Fruit fly (Drosophila melanogaster) whole organism, embryonic: ENCODE data around the gene CG42710.
A peak's percentile ranks its signal among the peaks of the same experiment; 100 is the strongest.

Experiments used
- Adf1 ChIP-seq: fragments of 200-800 bp; sonication (Bioruptor generic); IDR thresholded peaks from 2 replicates; pipeline ENCODE4 v1.3.6; 2022; ENCODE audit warnings: missing biosample characterization, missing genetic modification characterization
- Awh ChIP-seq: fragments of 200-800 bp; sonication (Bioruptor generic); IDR thresholded peaks from 2 replicates; pipeline ENCODE4, ENCODE4 v1.3.6; 2022; ENCODE audit warnings: missing biosample characterization, missing genetic modification characterization
- CG10462 ChIP-seq: fragments of 200-800 bp; sonication (Bioruptor generic); optimal IDR thresholded peaks from 2 replicates; lab custom pipeline; 2016; ENCODE audit warnings: missing biosample characterization, missing genetic modification characterization
- CG11085 ChIP-seq: fragments of 200-800 bp; sonication (Bioruptor generic); IDR thresholded peaks from 2 replicates; pipeline ENCODE4 v1.3.6; 2022; ENCODE audit warnings: missing biosample characterization, missing genetic modification characterization
- CG12071 ChIP-seq: fragments of 200-800 bp; sonication (Bioruptor generic); optimal IDR thresholded peaks from 3 replicates; lab custom pipeline; 2018; ENCODE audit warnings: missing biosample characterization, mild to moderate bottlenecking, missing genetic modification characterization
- CG12104 ChIP-seq: fragments of 200-800 bp; sonication (Bioruptor generic); optimal IDR thresholded peaks from 3 replicates; lab custom pipeline; 2016; ENCODE audit warnings: missing biosample characterization, missing genetic modification characterization
- CG12659 ChIP-seq: fragments of 200-800 bp; sonication (Bioruptor generic); optimal IDR thresholded peaks from 3 replicates; lab custom pipeline; 2017; ENCODE audit warnings: mild to moderate bottlenecking, missing biosample characterization, missing genetic modification reagents, missing genetic modification characterization
- CG13624 ChIP-seq: fragments of 200-800 bp; sonication (Bioruptor generic); optimal IDR thresholded peaks from 2 replicates; lab custom pipeline; 2016; ENCODE audit warnings: missing biosample characterization, missing genetic modification characterization
- CG14860 ChIP-seq: fragments of 200-800 bp; sonication (Bioruptor generic); IDR thresholded peaks from 3 replicates; pipeline ENCODE4 v1.3.6; 2022; ENCODE audit warnings: missing biosample characterization, missing genetic modification characterization; ENCODE audit not compliant: partially characterized antibody
- CG1529 ChIP-seq: fragments of 200-800 bp; sonication (Bioruptor generic); optimal IDR thresholded peaks from 3 replicates; lab custom pipeline; 2018; ENCODE audit warnings: missing biosample characterization, missing genetic modification characterization
- CG1602 ChIP-seq: fragments of 200-800 bp; sonication (Bioruptor generic); optimal IDR thresholded peaks from 3 replicates; lab custom pipeline; 2016; ENCODE audit warnings: missing biosample characterization, missing genetic modification characterization
- CG2129 ChIP-seq: fragments of 200-800 bp; sonication (Bioruptor generic); IDR thresholded peaks from 2 replicates; pipeline ENCODE4 v1.3.6; 2022; ENCODE audit warnings: missing biosample characterization, missing genetic modification characterization; ENCODE audit not compliant: partially characterized antibody
- CG2889 ChIP-seq: fragments of 200-800 bp; sonication (Bioruptor generic); IDR thresholded peaks from 3 replicates; pipeline ENCODE4 v1.3.6; 2022; ENCODE audit warnings: missing biosample characterization, missing genetic modification characterization
- CG3163 ChIP-seq: fragments of 200-800 bp; sonication (Bioruptor generic); optimal IDR thresholded peaks from 3 replicates; lab custom pipeline; 2016; ENCODE audit warnings: missing biosample characterization, missing genetic modification characterization
- CG3995 ChIP-seq: fragments of 200-800 bp; sonication (Bioruptor generic); optimal IDR thresholded peaks from 3 replicates; lab custom pipeline; 2016; ENCODE audit warnings: missing biosample characterization, missing genetic modification characterization
- CG42726 ChIP-seq: fragments of 200-800 bp; sonication (Bioruptor generic); IDR thresholded peaks from 2 replicates; pipeline ENCODE4 v1.3.6; 2022; ENCODE audit warnings: missing biosample characterization, missing genetic modification characterization; ENCODE audit not compliant: partially characterized antibody
- CG4282 ChIP-seq: fragments of 200-800 bp; sonication (Bioruptor generic); optimal IDR thresholded peaks from 2 replicates; lab custom pipeline; 2016; ENCODE audit warnings: missing biosample characterization, missing genetic modification characterization
- CG4707 ChIP-seq: fragments of 200-800 bp; sonication (Bioruptor generic); optimal IDR thresholded peaks from 2 replicates; lab custom pipeline; 2018; ENCODE audit warnings: missing biosample characterization, mild to moderate bottlenecking, missing genetic modification characterization, moderate library complexity
- CG5953 ChIP-seq: fragments of 200-800 bp; sonication (Bioruptor generic); IDR thresholded peaks from 2 replicates; pipeline ENCODE4 v1.3.6; 2022; ENCODE audit warnings: missing biosample characterization, missing genetic modification characterization
- CG9817 ChIP-seq: fragments of 200-800 bp; sonication (Bioruptor generic); optimal IDR thresholded peaks from 2 replicates; lab custom pipeline; 2018; ENCODE audit warnings: missing biosample characterization, mild to moderate bottlenecking, missing genetic modification characterization, moderate library complexity
- Ets97D ChIP-seq: fragments of 200-800 bp; sonication (Bioruptor generic); optimal IDR thresholded peaks from 3 replicates; lab custom pipeline; 2016; ENCODE audit warnings: missing biosample characterization, missing genetic modification characterization
- GATAe ChIP-seq: fragments of 200-800 bp; sonication (Bioruptor generic); conservative IDR thresholded peaks from 2 replicates; pipeline ENCODE4 v1.3.6; 2022; ENCODE audit warnings: missing biosample characterization, missing genetic modification characterization
- Gsc ChIP-seq: fragments of 200-800 bp; sonication (Bioruptor generic); IDR thresholded peaks from 2 replicates; pipeline ENCODE4 v1.3.6; 2022; ENCODE audit warnings: missing biosample characterization, missing genetic modification characterization
- H2.0 ChIP-seq: fragments of 200-800 bp; sonication (Bioruptor generic); IDR thresholded peaks from 2 replicates; pipeline ENCODE4 v1.3.6; 2022; ENCODE audit warnings: missing biosample characterization, missing genetic modification characterization
- Hand ChIP-seq: fragments of 200-800 bp; sonication (Bioruptor generic); optimal IDR thresholded peaks from 2 replicates; lab custom pipeline; 2017; ENCODE audit warnings: mild to moderate bottlenecking, missing biosample characterization, missing genetic modification reagents, missing genetic modification characterization
- Lim3 ChIP-seq: fragments of 200-800 bp; sonication (Bioruptor generic); IDR thresholded peaks from 2 replicates; pipeline ENCODE4 v1.3.6; 2022; ENCODE audit warnings: missing biosample characterization, missing genetic modification characterization
- MBD-R2 ChIP-seq: fragments of 200-800 bp; sonication (Bioruptor generic); IDR thresholded peaks from 2 replicates; pipeline ENCODE4 v1.3.6; 2022; ENCODE audit warnings: missing biosample characterization, missing genetic modification characterization
- Meics ChIP-seq: fragments of 200-800 bp; sonication (Bioruptor generic); optimal IDR thresholded peaks from 2 replicates; lab custom pipeline; 2017; ENCODE audit warnings: missing biosample characterization, mild to moderate bottlenecking, missing genetic modification characterization
- Mrtf ChIP-seq: fragments of 200-800 bp; sonication (Bioruptor generic); IDR thresholded peaks from 3 replicates; pipeline ENCODE4 v1.3.6; 2022; ENCODE audit warnings: missing biosample characterization, missing genetic modification characterization
- NC2α ChIP-seq: fragments of 200-800 bp; sonication (Bioruptor generic); optimal IDR thresholded peaks from 2 replicates; lab custom pipeline; 2016; ENCODE audit warnings: missing biosample characterization, missing genetic modification characterization
- Optix ChIP-seq: fragments of 200-800 bp; sonication (Bioruptor generic); IDR thresholded peaks from 3 replicates; pipeline ENCODE4 v1.3.6; 2022; ENCODE audit warnings: missing biosample characterization, missing genetic modification characterization
- Ptx1 ChIP-seq: fragments of 200-800 bp; sonication (Bioruptor generic); IDR thresholded peaks from 2 replicates; pipeline ENCODE4 v1.3.6; 2022; ENCODE audit warnings: missing biosample characterization, missing genetic modification characterization
- Rfx ChIP-seq: fragments of 200-800 bp; sonication (Bioruptor generic); IDR thresholded peaks from 2 replicates; pipeline ENCODE4 v1.3.6; 2022; ENCODE audit warnings: missing biosample characterization, missing genetic modification characterization
- Rx ChIP-seq: fragments of 200-800 bp; sonication (Bioruptor generic); IDR thresholded peaks from 2 replicates; pipeline ENCODE4 v1.3.6; 2022; ENCODE audit warnings: missing biosample characterization, missing genetic modification characterization
- Sin3A ChIP-seq: fragments of >200 bp; optimal IDR thresholded peaks from 2 replicates; lab custom pipeline; 2018
- Sox100B ChIP-seq: fragments of 200-800 bp; sonication (Bioruptor generic); optimal IDR thresholded peaks from 3 replicates; lab custom pipeline; 2018; ENCODE audit warnings: missing biosample characterization, mild to moderate bottlenecking, missing genetic modification characterization
- bcd ChIP-seq: fragments of 200-800 bp; sonication (Bioruptor generic); optimal IDR thresholded peaks from 2 replicates; lab custom pipeline; 2017; ENCODE audit warnings: missing biosample characterization, mild to moderate bottlenecking, missing genetic modification characterization
- cato ChIP-seq: fragments of 200-800 bp; sonication (Bioruptor generic); optimal IDR thresholded peaks from 2 replicates; lab custom pipeline; 2016; ENCODE audit warnings: missing biosample characterization, missing genetic modification characterization, borderline replicate concordance
- dpn ChIP-seq, 2 experiments: fragments of 200-800 bp; sonication (Bioruptor generic); optimal IDR thresholded peaks; 3 replicates each; lab custom pipeline; 2016; ENCODE audit warnings: missing biosample characterization in 2 of 2, missing genetic modification characterization in 2 of 2
- fd102C ChIP-seq: fragments of 200-800 bp; sonication (Bioruptor generic); optimal IDR thresholded peaks from 2 replicates; lab custom pipeline; 2018; ENCODE audit warnings: missing biosample characterization, mild to moderate bottlenecking, missing genetic modification characterization, moderate library complexity
- fd64A ChIP-seq: fragments of 200-800 bp; sonication (Bioruptor generic); optimal IDR thresholded peaks from 3 replicates; lab custom pipeline; 2018; ENCODE audit warnings: missing biosample characterization, mild to moderate bottlenecking, missing genetic modification characterization
- fru ChIP-seq: fragments of >200 bp; optimal IDR thresholded peaks from 2 replicates; lab custom pipeline; 2017
- gce ChIP-seq: fragments of 200-800 bp; sonication (Bioruptor generic); IDR thresholded peaks from 3 replicates; pipeline ENCODE4 v1.3.6; 2022; ENCODE audit warnings: missing biosample characterization, missing genetic modification characterization
- grau ChIP-seq: fragments of 200-800 bp; optimal IDR thresholded peaks from 3 replicates; lab custom pipeline; 2019; ENCODE audit warnings: missing biosample characterization, mild to moderate bottlenecking, missing genetic modification characterization, moderate library complexity
- hb ChIP-seq: fragments of 200-800 bp; sonication (Bioruptor generic); IDR thresholded peaks from 3 replicates; pipeline ENCODE4 v1.3.6; 2022; ENCODE audit warnings: missing biosample characterization, missing genetic modification characterization; ENCODE audit not compliant: partially characterized antibody
- hth ChIP-seq: fragments of >200 bp; optimal IDR thresholded peaks from 2 replicates; lab custom pipeline; 2017; ENCODE audit warnings: inconsistent platforms
- lmd ChIP-seq: fragments of 200-800 bp; sonication (Bioruptor generic); IDR thresholded peaks from 2 replicates; pipeline ENCODE4 v1.3.6; 2022; ENCODE audit warnings: missing biosample characterization, missing genetic modification characterization
- nom ChIP-seq: fragments of 200-800 bp; sonication (Bioruptor generic); optimal IDR thresholded peaks from 2 replicates; lab custom pipeline; 2017; ENCODE audit warnings: missing biosample characterization, missing genetic modification characterization, mild to moderate bottlenecking, moderate library complexity, missing genetic modification reagents
- phol ChIP-seq: fragments of 200-800 bp; sonication (Bioruptor generic); optimal IDR thresholded peaks from 3 replicates; lab custom pipeline; 2018; ENCODE audit warnings: missing biosample characterization, mild to moderate bottlenecking, missing genetic modification characterization, moderate library complexity
- prd ChIP-seq, 3 experiments: fragments of >200 bp in 2 of 3; fragments of 200-800 bp in 1 of 3; sonication (Bioruptor generic) in 1 of 3; optimal IDR thresholded peaks in 2 of 3; IDR thresholded peaks in 1 of 3; 2 replicates in 2 of 3; 3 replicates in 1 of 3; pipeline versions ENCODE4 v1.3.6 to Lab custom; 2017 to 2022; ENCODE audit warnings: missing biosample characterization in 1 of 3, missing genetic modification characterization in 1 of 3
- zen ChIP-seq: fragments of 200-800 bp; sonication (Bioruptor generic); optimal IDR thresholded peaks from 3 replicates; lab custom pipeline; 2018; ENCODE audit warnings: missing biosample characterization, mild to moderate bottlenecking, missing genetic modification characterization, moderate library complexity
- zfh1 ChIP-seq: fragments of 200-800 bp; sonication (Bioruptor generic); IDR thresholded peaks from 3 replicates; pipeline ENCODE4 v1.3.6; 2022; ENCODE audit warnings: missing biosample characterization, missing genetic modification characterization

The CG42710 gene

dm6 chr2L:8732702-8733101 is 49.6 kb downstream of the CG42710 start (continued):
- TF ChIP-seq CG10462 (no peak), Meics (no peak), Hand (GFP tag; lab: Kevin White, UChicago) (no peak), CG1602 (no peak), CG12071 (GFP tag; lab: Kevin White, UChicago) (no peak), Gsc (GFP tag; lab: Robert Waterston, UW) (no peak), CG14860 (no peak), Sin3A (no peak), CG2889 (GFP tag; lab: Robert Waterston, UW) (no peak), CG9817 (tag; lab: Kevin White, UChicago) (no peak), dpn (GFP tag; optimal IDR thresholded peaks at IDR 0.05; lab: Kevin White, UChicago) (peak; percentile 20 to 35), hth (no peak), hb (GFP tag; lab: Robert Waterston, UW) (no peak), CG2129 (GFP tag; lab: Robert Waterston, UW) (no peak), H2.0 (no peak), NC2α (no peak), fd102C (GFP tag; lab: Kevin White, UChicago) (no peak), fd64A (GFP tag; lab: Kevin White, UChicago) (no peak), Lim3 (GFP tag; lab: Robert Waterston, UW) (no peak), CG12659 (peak; percentile 9), Ets97D (GFP tag; lab: Kevin White, UChicago) (no peak), Ptx1 (GFP tag; lab: Robert Waterston, UW) (peak; percentile 68; the same call in 1 of the 2 replicates), zfh1 (GFP tag; lab: Robert Waterston, UW) (peak; percentile 50; the same call in 1 of the 3 replicates), GATAe (GFP tag; lab: Robert Waterston, UW) (no peak), CG5953 (GFP tag; lab: Robert Waterston, UW) (no peak), CG11085 (no peak), Awh (GFP tag; lab: Robert Waterston, UW) (peak; percentile 62), cato (GFP tag; lab: Kevin White, UChicago) (no peak), CG3995 (GFP tag; lab: Kevin White, UChicago) (no peak), gce (GFP tag; lab: Robert Waterston, UW) (no peak), fru (lab: Kevin White, UChicago) (no peak), CG12104 (GFP tag; lab: Kevin White, UChicago) (no peak), CG13624 (GFP tag; lab: Kevin White, UChicago) (no peak), phol (tag; lab: Kevin White, UChicago) (peak; percentile 23), nom (GFP tag; lab: Kevin White, UChicago) (no peak), Mrtf (GFP tag; lab: Robert Waterston, UW) (no peak), CG4707 (GFP tag; lab: Kevin White, UChicago) (no peak), lmd (GFP tag; lab: Robert Waterston, UW) (peak; percentile 37), Rfx (GFP tag; lab: Robert Waterston, UW) (peak; percentile 41; the same call in 1 of the 2 replicates), bcd (GFP tag; lab: Kevin White, UChicago) (peak; percentile 7), CG3163 (GFP tag; lab: Kevin White, UChicago) (no peak), prd (optimal IDR thresholded peaks at IDR 0.05; lab: Kevin White, UChicago) (no peak), prd (GFP tag; IDR thresholded peaks at IDR 0.05; lab: Robert Waterston, UW) (peak; percentile 74), MBD-R2 (GFP tag; lab: Robert Waterston, UW) (no peak), zen (tag; lab: Kevin White, UChicago) (no peak), grau (tag; lab: Kevin White, UChicago) (no peak), CG1529 (GFP tag; lab: Kevin White, UChicago) (no peak), Optix (GFP tag; lab: Robert Waterston, UW) (no peak), Adf1 (GFP tag; lab: Robert Waterston, UW) (no peak), Sox100B (peak; percentile 8), CG42726 (GFP tag; lab: Robert Waterston, UW) (no peak), Rx (GFP tag; lab: Robert Waterston, UW) (no peak), CG4282 (GFP tag; lab: Kevin White, UChicago) (no peak)
